Worm (Caenorhabditis elegans): ENCODE measurements around the gene vps-39.
"Not testable (repeated sequence)": the region's sequence is repeated elsewhere in the genome, so short reads cannot be mapped to it uniquely, and the experiment has no call there.

The vps-39 gene

ce11 chrV:14055097-14055496 is 16.9 kb upstream of the vps-39 start (continued):
- TF ChIP-seq hlh-11 (tag; optimal IDR thresholded peaks at IDR 0.05) (peak; percentile 95), nhr-77 (tag; optimal IDR thresholded peaks at IDR 0.05) (peak; percentile 54)

ce11 chrV:14049274-14049673 is 11.1 kb upstream of the vps-39 start, which contains the start of gene F58D12.1:
F58D12.1 (plus strand) TSS chrV:14049574.
- not testable (repeated sequence) for TF ChIP-seq sdz-12 (GFP tag; optimal IDR thresholded peaks at IDR 0.05); F44E2.7 (GFP tag; IDR thresholded peaks at IDR 0.05); T26A8.4 (GFP tag; IDR thresholded peaks at IDR 0.05)

- TF ChIP-seq aha-1 (tag): no peak
- no peak for TF ChIP-seq nhr-11 (tag; optimal IDR thresholded peaks at IDR 0.05)
- TF ChIP-seq ceh-20 (GFP tag; IDR thresholded peaks at IDR 0.05): no peak
- no peak for TF ChIP-seq sdz-12 (GFP tag; optimal IDR thresholded peaks at IDR 0.05)
- TF ChIP-seq nhr-77 (tag; optimal IDR thresholded peaks at IDR 0.05): no peak
- no peak for TF ChIP-seq daf-12 (tag; optimal IDR thresholded peaks at IDR 0.05)
- no peak for TF ChIP-seq fkh-10 (GFP tag; optimal IDR thresholded peaks at IDR 0.05)
- TF ChIP-seq cey-2 (tag; optimal IDR thresholded peaks at IDR 0.05; ENCODE audit: borderline replicate concordance, insufficient read depth): no peak
- TF ChIP-seq ztf-7 (tag; optimal IDR thresholded peaks at IDR 0.05): no peak
- TF ChIP-seq lir-3 (tag; optimal IDR thresholded peaks at IDR 0.05): no peak
- TF ChIP-seq nhr-25 (tag; optimal IDR thresholded peaks at IDR 0.05; ENCODE audit: borderline replicate concordance, insufficient read depth): no peak
- no peak for TF ChIP-seq F26F4.8 (GFP tag; conservative IDR thresholded peaks at IDR 0.05)
- TF ChIP-seq mxl-3 (GFP tag; optimal IDR thresholded peaks at IDR 0.05): no peak
- no peak for TF ChIP-seq nhr-6 (tag; optimal IDR thresholded peaks at IDR 0.05)
- TF ChIP-seq dmd-6 (GFP tag; IDR thresholded peaks at IDR 0.05): no peak
- TF ChIP-seq unc-130 (GFP tag; optimal IDR thresholded peaks at IDR 0.05): no peak
Measured at ce11 chrV:14033649-14034048, 4.5 kb downstream of the vps-39 start, which contains the start of gene ins-10. ins-10 (plus strand) TSS chrV:14033949.

ce11 chrV:14028256-14028743 is 9.9 kb downstream of the vps-39 start:
- TF ChIP-seq T26A8.4 (GFP tag; IDR thresholded peaks at IDR 0.05): peak; percentile 94
- TF ChIP-seq Y48G9A.11 (GFP tag; IDR thresholded peaks at IDR 0.05): peak; percentile 74
- TF ChIP-seq tra-1 (GFP tag; IDR thresholded peaks at IDR 0.05): 0 out of 2 replicates have a peak, but pooled peaks have one; percentile 33
- peak; percentile 38 for TF ChIP-seq unc-130 (GFP tag; optimal IDR thresholded peaks at IDR 0.05)
- no peak; the same call in 1 of the 2 replicates for TF ChIP-seq hmg-1.1 (GFP tag; IDR thresholded peaks at IDR 0.05)
- TF ChIP-seq daf-19 (GFP tag; conservative IDR thresholded peaks at IDR 0.05): no peak
- no peak for TF ChIP-seq lin-39 (tag; optimal IDR thresholded peaks at IDR 0.05)
- no peak for TF ChIP-seq sdz-12 (GFP tag; optimal IDR thresholded peaks at IDR 0.05)
- peak; percentile 59 for TF ChIP-seq mes-2 (tag; optimal IDR thresholded peaks at IDR 0.05; ENCODE audit: poor library complexity, severe bottlenecking)
- no peak for TF ChIP-seq lin-1 (GFP tag; IDR thresholded peaks at IDR 0.05)
- TF ChIP-seq daf-16 (GFP tag; optimal IDR thresholded peaks at IDR 0.05): peak; percentile 17 to 44
- peak; percentile 56 for TF ChIP-seq daf-16 (tag; optimal IDR thresholded peaks at IDR 0.05)
- peak; percentile 54; the same call in 1 of the 2 replicates for TF ChIP-seq pha-4 (GFP tag; IDR thresholded peaks at IDR 0.05)
- no peak for TF ChIP-seq pha-4 (tag; optimal IDR thresholded peaks at IDR 0.05)
- TF ChIP-seq zip-11 (GFP tag; IDR thresholded peaks at IDR 0.05): no peak
- TF ChIP-seq ceh-82 (tag; optimal IDR thresholded peaks at IDR 0.05): no peak
- no peak for TF ChIP-seq nhr-28 (tag; optimal IDR thresholded peaks at IDR 0.05)
- no peak for TF ChIP-seq zfp-2 (tag; optimal IDR thresholded peaks at IDR 0.05)
- TF ChIP-seq ceh-44 (GFP tag; IDR thresholded peaks at IDR 0.05): peak; percentile 81
- TF ChIP-seq nhr-25 (tag; optimal IDR thresholded peaks at IDR 0.05; ENCODE audit: borderline replicate concordance, insufficient read depth): no peak
- no peak for TF ChIP-seq Y75B8A.6 (GFP tag; IDR thresholded peaks at IDR 0.05)
- no peak for TF ChIP-seq D1046.2 (GFP tag; IDR thresholded peaks at IDR 0.05)
- no peak for TF ChIP-seq ztf-7 (tag; optimal IDR thresholded peaks at IDR 0.05)
- no peak for TF ChIP-seq gei-8 (GFP tag; optimal IDR thresholded peaks at IDR 0.05)
- TF ChIP-seq lin-15B (tag; optimal IDR thresholded peaks at IDR 0.05): no peak
- TF ChIP-seq mxl-3 (GFP tag; optimal IDR thresholded peaks at IDR 0.05): peak; percentile 51
- TF ChIP-seq nhr-102 (tag; optimal IDR thresholded peaks at IDR 0.05): peak; percentile 88
- TF ChIP-seq ctbp-1 (GFP tag; IDR thresholded peaks at IDR 0.05): no peak
- TF ChIP-seq tag-97 (GFP tag; IDR thresholded peaks at IDR 0.05): no peak
- TF ChIP-seq mdl-1 (tag; optimal IDR thresholded peaks at IDR 0.05): peak in 1 of 2 experiments; percentile 0
- TF ChIP-seq mdt-29 (GFP tag; IDR thresholded peaks at IDR 0.05): peak; percentile 60; the same call in 1 of the 2 replicates
- TF ChIP-seq hlh-30 (tag; optimal IDR thresholded peaks at IDR 0.05; ENCODE audit: insufficient read depth): peak; percentile 37

All from whole organism, L4 larva.